Worm (Caenorhabditis elegans) whole organism, L1 larva: ENCODE measurements around the gene F21D5.9.

Experiments used
- C04F5.9 ChIP-seq: sonication (generic microtip); optimal IDR thresholded peaks from 2 replicates; lab custom pipeline; 2016; ENCODE audit warnings: missing genetic modification characterization, missing compliant biosample characterization
- F16B12.6 ChIP-seq: fragments of 150-350 bp; optimal IDR thresholded peaks from 2 replicates; lab custom pipeline; 2014; ENCODE audit warnings: missing biosample characterization, missing genetic modification characterization
- ama-1 ChIP-seq: fragments of 150-350 bp; optimal IDR thresholded peaks from 2 replicates; lab custom pipeline; 2014
- blmp-1 ChIP-seq: fragments of 150-350 bp; optimal IDR thresholded peaks from 2 replicates; lab custom pipeline; 2014; ENCODE audit warnings: missing biosample characterization, missing genetic modification characterization
- ceh-63 ChIP-seq: fragments of 200-800 bp; sonication (Bioruptor generic); optimal IDR thresholded peaks from 2 replicates; lab custom pipeline; 2018; ENCODE audit warnings: mild to moderate bottlenecking, missing genetic modification characterization, missing compliant biosample characterization
- ceh-8 ChIP-seq: fragments of 200-800 bp; sonication (Bioruptor generic); optimal IDR thresholded peaks from 2 replicates; lab custom pipeline; 2018; ENCODE audit warnings: mild to moderate bottlenecking, missing genetic modification characterization, moderate library complexity, missing compliant biosample characterization
- ceh-82 ChIP-seq, 3 experiments: fragments of 150-350 bp in 1 of 3; sonication (generic microtip) in 2 of 3; optimal IDR thresholded peaks; 2 replicates each; lab custom pipeline; 2014 to 2017; ENCODE audit warnings: missing biosample characterization in 3 of 3, missing genetic modification characterization in 3 of 3
- ceh-88 ChIP-seq: fragments of 200-800 bp; sonication (Bioruptor generic); IDR thresholded peaks from 2 replicates; pipeline ENCODE4 v1.3.6; 2022; ENCODE audit warnings: missing genetic modification characterization, missing compliant biosample characterization
- dsc-1 ChIP-seq: sonication (generic microtip); optimal IDR thresholded peaks from 2 replicates; lab custom pipeline; 2016; ENCODE audit warnings: mild to moderate bottlenecking, missing genetic modification characterization, missing compliant biosample characterization
- efl-1 ChIP-seq, 4 experiments: fragments of 150-350 bp; optimal IDR thresholded peaks in 3 of 4; peaks in 1 of 4; 1 replicate in 1 of 4; 2 replicates in 3 of 4; lab custom pipeline; 2014; ENCODE audit warnings: missing biosample characterization in 2 of 4, missing genetic modification characterization in 2 of 4, missing genetic modification reagents in 2 of 4
- efl-3 ChIP-seq: fragments of 200-800 bp; sonication (Bioruptor generic); optimal IDR thresholded peaks from 2 replicates; lab custom pipeline; 2018; ENCODE audit warnings: mild to moderate bottlenecking, missing genetic modification characterization, missing compliant biosample characterization
- egl-13 ChIP-seq: sonication (generic microtip); optimal IDR thresholded peaks from 2 replicates; lab custom pipeline; 2016; ENCODE audit warnings: missing genotype, missing genetic modification reagents, missing genetic modification characterization, missing compliant biosample characterization
- fkh-10 ChIP-seq: sonication (generic microtip); optimal IDR thresholded peaks from 2 replicates; lab custom pipeline; 2017; ENCODE audit warnings: missing biosample characterization, missing genetic modification reagents, missing genetic modification characterization
- fos-1 ChIP-seq: fragments of 150-350 bp; optimal IDR thresholded peaks from 2 replicates; lab custom pipeline; 2014; ENCODE audit warnings: missing biosample characterization, missing genetic modification characterization
- hlh-17 ChIP-seq: fragments of 200-800 bp; sonication (Bioruptor generic); optimal IDR thresholded peaks from 2 replicates; lab custom pipeline; 2018; ENCODE audit warnings: missing genetic modification characterization, mild to moderate bottlenecking, missing compliant biosample characterization, moderate library complexity, borderline replicate concordance
- hlh-4 ChIP-seq: sonication (generic microtip); optimal IDR thresholded peaks from 2 replicates; lab custom pipeline; 2016; ENCODE audit warnings: mild to moderate bottlenecking, missing genetic modification characterization, missing compliant biosample characterization
- hpl-2 ChIP-seq: fragments of 150-350 bp; optimal IDR thresholded peaks from 2 replicates; lab custom pipeline; 2014; ENCODE audit warnings: missing biosample characterization, missing genetic modification reagents, missing genetic modification characterization
- irx-1 ChIP-seq: sonication (generic microtip); optimal IDR thresholded peaks from 2 replicates; lab custom pipeline; 2016; ENCODE audit warnings: missing genetic modification characterization, missing compliant biosample characterization
- isw-1 ChIP-seq: fragments of 200-800 bp; sonication (Bioruptor generic); IDR thresholded peaks from 2 replicates; pipeline ENCODE4 v1.3.6; 2022; ENCODE audit warnings: missing genetic modification characterization, missing compliant biosample characterization
- lin-13 ChIP-seq: fragments of 150-350 bp; optimal IDR thresholded peaks from 2 replicates; lab custom pipeline; 2014; ENCODE audit warnings: missing biosample characterization, missing genetic modification reagents, missing genetic modification characterization
- lin-15B ChIP-seq: fragments of 150-350 bp; sonication (generic microtip); optimal IDR thresholded peaks from 3 replicates; lab custom pipeline; 2014; ENCODE audit warnings: missing biosample characterization, missing genetic modification characterization
- lin-35 ChIP-seq, 2 experiments: fragments of 150-350 bp; optimal IDR thresholded peaks; 2 replicates each; lab custom pipeline; 2014; ENCODE audit warnings: missing biosample characterization in 2 of 2, missing genetic modification characterization in 2 of 2, missing genetic modification reagents in 2 of 2
- lin-39 ChIP-seq: fragments of 150-350 bp; optimal IDR thresholded peaks from 2 replicates; lab custom pipeline; 2014; ENCODE audit warnings: missing biosample characterization, missing genetic modification reagents, missing genetic modification characterization
- lir-3 ChIP-seq: sonication (generic microtip); optimal IDR thresholded peaks from 2 replicates; lab custom pipeline; 2016; ENCODE audit warnings: mild to moderate bottlenecking, missing genetic modification characterization, moderate library complexity, missing compliant biosample characterization; ENCODE audit not compliant: poor library complexity
- lsy-2 ChIP-seq, 2 experiments: fragments of 150-350 bp; optimal IDR thresholded peaks; 2 replicates each; lab custom pipeline; 2014; ENCODE audit warnings: missing biosample characterization in 2 of 2, missing genetic modification characterization in 2 of 2
- mab-9 ChIP-seq: fragments of 200-800 bp; sonication (Bioruptor generic); IDR thresholded peaks from 2 replicates; pipeline ENCODE4 v1.3.6; 2022; ENCODE audit warnings: missing genetic modification reagents, missing genetic modification characterization, missing compliant biosample characterization
- mdl-1 ChIP-seq, 2 experiments: fragments of 150-350 bp; optimal IDR thresholded peaks; 2 replicates each; lab custom pipeline; 2014 to 2017; ENCODE audit warnings: missing biosample characterization in 2 of 2, missing genetic modification characterization in 2 of 2, inconsistent platforms in 1 of 2
- mep-1 ChIP-seq: fragments of 150-350 bp; optimal IDR thresholded peaks from 2 replicates; lab custom pipeline; 2014; ENCODE audit warnings: missing biosample characterization, missing genetic modification characterization
- nhr-12 ChIP-seq: sonication (generic microtip); optimal IDR thresholded peaks from 2 replicates; lab custom pipeline; 2017; ENCODE audit warnings: missing biosample characterization, missing genetic modification characterization
- nhr-19 ChIP-seq: fragments of 200-800 bp; sonication (Bioruptor generic); conservative IDR thresholded peaks from 2 replicates; pipeline ENCODE4 v1.3.6; 2022; ENCODE audit warnings: missing genetic modification characterization, missing compliant biosample characterization
- nhr-77 ChIP-seq: fragments of 150-350 bp; optimal IDR thresholded peaks from 2 replicates; lab custom pipeline; 2014; ENCODE audit warnings: missing biosample characterization, missing genetic modification characterization
- nhr-84 ChIP-seq: sonication (generic microtip); optimal IDR thresholded peaks from 2 replicates; lab custom pipeline; 2017; ENCODE audit warnings: missing biosample characterization, missing genetic modification characterization
- nhr-85 ChIP-seq: sonication (generic microtip); peaks from one replicate; lab custom pipeline; 2016; ENCODE audit warnings: missing genetic modification characterization, inconsistent platforms, missing compliant biosample characterization
- skn-1 ChIP-seq: fragments of 150-350 bp; optimal IDR thresholded peaks from 2 replicates; lab custom pipeline; 2014; ENCODE audit warnings: missing biosample characterization, missing genetic modification characterization
- snpc-4 ChIP-seq: fragments of 150-350 bp; optimal IDR thresholded peaks from 2 replicates; lab custom pipeline; 2014; ENCODE audit warnings: missing biosample characterization, missing genetic modification characterization
- sox-4 ChIP-seq: sonication (generic microtip); optimal IDR thresholded peaks from 2 replicates; lab custom pipeline; 2016; ENCODE audit warnings: missing genetic modification characterization, missing compliant biosample characterization
- sup-37 ChIP-seq: fragments of 200-800 bp; sonication (Bioruptor generic); optimal IDR thresholded peaks from 2 replicates; lab custom pipeline; 2018; ENCODE audit warnings: mild to moderate bottlenecking, missing genetic modification characterization, missing compliant biosample characterization
- tbx-2 ChIP-seq: sonication (generic microtip); optimal IDR thresholded peaks from 2 replicates; lab custom pipeline; 2016; ENCODE audit warnings: missing genetic modification characterization, missing compliant biosample characterization
- unc-86 ChIP-seq: sonication (generic microtip); optimal IDR thresholded peaks from 2 replicates; lab custom pipeline; 2016; ENCODE audit warnings: missing genetic modification characterization, missing compliant biosample characterization
- xbp-1 ChIP-seq: sonication (generic microtip); optimal IDR thresholded peaks from 2 replicates; lab custom pipeline; 2016; ENCODE audit warnings: missing genetic modification characterization, missing compliant biosample characterization
- zip-4 ChIP-seq: fragments of 200-800 bp; sonication (Bioruptor generic); optimal IDR thresholded peaks from 2 replicates; lab custom pipeline; 2018; ENCODE audit warnings: mild to moderate bottlenecking, missing genetic modification characterization, moderate library complexity, missing compliant biosample characterization

Gene F21D5.9

ce11 chrIV:8737354-8737753, 13.5 kb downstream of the F21D5.9 start (continued):
- TF ChIP-seq F16B12.6 (tag; lab: Kevin White, UChicago) = no peak
- TF ChIP-seq sox-4 (tag; lab: Kevin White, UChicago) = no peak
- TF ChIP-seq mdl-1 (tag; optimal IDR thresholded peaks at IDR 0.05; lab: Kevin White, UChicago) = no peak
- TF ChIP-seq nhr-85 = peak; percentile 72
- TF ChIP-seq, all 84 proteins: peak for 5

ce11 chrIV:8737787-8738186, 14.0 kb downstream of the F21D5.9 start, which contains the start of gene F21D5.4:
TSS of gene F21D5.4 (plus strand) at chrIV:8738087.
- TF ChIP-seq efl-1 (optimal IDR thresholded peaks at IDR 0.05; lab: Kevin White, UChicago) = no peak
- TF ChIP-seq efl-1 (GFP tag; optimal IDR thresholded peaks at IDR 0.05 in 1 of 2; lab: Kevin White, UChicago) = peak in 1 of 2 experiments; percentile 45
- TF ChIP-seq hpl-2 (GFP tag; lab: Kevin White, UChicago) = no peak
- no peak for TF ChIP-seq nhr-19 (GFP tag; lab: Robert Waterston, UW)
- TF ChIP-seq lin-39 (tag; lab: Kevin White, UChicago) = no peak
- no peak for TF ChIP-seq lir-3

ce11 chrIV:8739294-8739693, 15.5 kb downstream of the F21D5.9 start, which contains the start of gene F21D5.5:
TSS of gene F21D5.5 (minus strand) at chrIV:8739394.
- TF ChIP-seq fkh-10 (GFP tag; lab: Kevin White, UChicago) = no peak
- no peak for TF ChIP-seq lin-35 (GFP tag; optimal IDR thresholded peaks at IDR 0.05; lab: Kevin White, UChicago)
- TF ChIP-seq sup-37 (GFP tag; lab: Kevin White, UChicago) = no peak
- TF ChIP-seq ama-1 (lab: Kevin White, UChicago) = no peak
- no peak for TF ChIP-seq hlh-17

ce11 chrIV:8739926-8740325, 16.1 kb downstream of the F21D5.9 start, which contains the start of gene mrps-33:
TSS of gene mrps-33 (minus strand) at chrIV:8740026.
- TF ChIP-seq blmp-1 (tag; lab: Kevin White, UChicago) (no peak), lin-15B (tag; lab: Kevin White, UChicago) (no peak), ceh-63 (GFP tag; lab: Kevin White, UChicago) (no peak), xbp-1 (tag; lab: Kevin White, UChicago) (no peak), ceh-8 (GFP tag; lab: Kevin White, UChicago) (no peak), sox-4 (tag; lab: Kevin White, UChicago) (no peak)

ce11 chrIV:8740952-8741438, 17.2 kb downstream of the F21D5.9 start, which contains the start of gene F21D5.6:
TSS of gene F21D5.6 (minus strand) at chrIV:8741388.
- no peak for TF ChIP-seq nhr-12 (tag; lab: Kevin White, UChicago)
- no peak for TF ChIP-seq C04F5.9 (tag; lab: Kevin White, UChicago)
- no peak for TF ChIP-seq hlh-4 (tag; lab: Kevin White, UChicago)
- TF ChIP-seq sox-4 (tag; lab: Kevin White, UChicago) = no peak
- TF ChIP-seq xbp-1 (tag; lab: Kevin White, UChicago) = no peak
- TF ChIP-seq fos-1 (tag; lab: Kevin White, UChicago) = no peak
- no peak for TF ChIP-seq nhr-19 (GFP tag; lab: Robert Waterston, UW)
- TF ChIP-seq tbx-2 (tag; lab: Kevin White, UChicago) = no peak
- no peak for TF ChIP-seq mab-9 (GFP tag; lab: Robert Waterston, UW)
- TF ChIP-seq ceh-88 = no peak
- no peak for TF ChIP-seq efl-3
- TF ChIP-seq, all 84 proteins: peak for 0

ce11 chrIV:8743654-8744332, 20.0 kb downstream of the F21D5.9 start, which contains the start of gene F21D5.7:
TSS of gene F21D5.7 (minus strand) at chrIV:8743704.
- peak in 1 of 2 experiments; percentile 79 for TF ChIP-seq mdl-1 (tag; optimal IDR thresholded peaks at IDR 0.05; lab: Kevin White, UChicago)
- TF ChIP-seq nhr-84 = no peak
- peak; percentile 72 for TF ChIP-seq lin-13 (GFP tag; lab: Kevin White, UChicago)
- peak; percentile 45 for TF ChIP-seq snpc-4 (tag; lab: Kevin White, UChicago)
- TF ChIP-seq ceh-82 (tag; optimal IDR thresholded peaks at IDR 0.05; lab: Kevin White, UChicago) = peak; percentile 70 to 79 (median 73)
- TF ChIP-seq egl-13 = peak; percentile 66
- TF ChIP-seq dsc-1 (tag; lab: Kevin White, UChicago) = peak; percentile 80
- TF ChIP-seq nhr-77 = peak; percentile 56
- peak; percentile 82 for TF ChIP-seq skn-1 (tag; lab: Kevin White, UChicago)
- TF ChIP-seq zip-4 (GFP tag; lab: Kevin White, UChicago) = peak; percentile 62
- peak; percentile 80 for TF ChIP-seq irx-1
- peak; percentile 90 for TF ChIP-seq mep-1 (tag; lab: Kevin White, UChicago)
- peak; percentile 67 for TF ChIP-seq unc-86 (tag; lab: Kevin White, UChicago)
- TF ChIP-seq isw-1 = peak; percentile 68
- no peak for TF ChIP-seq ama-1 (lab: Kevin White, UChicago)
- TF ChIP-seq lsy-2 (tag; optimal IDR thresholded peaks at IDR 0.05; lab: Kevin White, UChicago) = peak; percentile 86 to 88
- TF ChIP-seq C04F5.9 (tag; lab: Kevin White, UChicago) = peak; percentile 62
